Worm (Caenorhabditis elegans): ENCODE measurements around the gene fbxa-102.

ce11 chrV:17458069-17458468 is 35.6 kb downstream of the fbxa-102 start, which contains the start of gene str-200:
- TF ChIP-seq ceh-39 (tag; optimal IDR thresholded peaks at IDR 0.05) (no peak), nhr-237 (tag; optimal IDR thresholded peaks at IDR 0.05) (no peak), snpc-4 (tag; optimal IDR thresholded peaks at IDR 0.05) (no peak), lsy-2 (tag; optimal IDR thresholded peaks at IDR 0.05) (no peak)
